Worm (Caenorhabditis elegans): ENCODE results near the gene pals-16.

ce11 chrIII:1418709-1419108 is 18.9 kb downstream of the pals-16 start:
- TF ChIP-seq snpc-4 (tag; optimal IDR thresholded peaks at IDR 0.05) (no peak), ztf-11 (tag; optimal IDR thresholded peaks at IDR 0.05) (no peak), nhr-28 (tag; optimal IDR thresholded peaks at IDR 0.05) (no peak), elt-3 (tag; optimal IDR thresholded peaks at IDR 0.05) (no peak), lin-32 (GFP tag; optimal IDR thresholded peaks at IDR 0.05) (no peak), nhr-12 (tag; optimal IDR thresholded peaks at IDR 0.05) (no peak), sptf-1 (tag; optimal IDR thresholded peaks at IDR 0.05) (peak; percentile 65), blmp-1 (tag; optimal IDR thresholded peaks at IDR 0.05) (no peak), ces-1 (GFP tag; optimal IDR thresholded peaks at IDR 0.05) (no peak), elt-1 (tag; optimal IDR thresholded peaks at IDR 0.05; ENCODE audit: borderline replicate concordance, insufficient read depth) (no peak), hlh-1 (tag; optimal IDR thresholded peaks at IDR 0.05) (peak; percentile 46), sem-2 (GFP tag; optimal IDR thresholded peaks at IDR 0.05) (no peak), zip-8 (tag; optimal IDR thresholded peaks at IDR 0.05) (no peak)

All from whole organism, mixed stage, embryonic.